Worm (Caenorhabditis elegans): ENCODE measurements around the gene exc-14.
"Not testable (repeated sequence)": the region's sequence is repeated elsewhere in the genome, so short reads cannot be mapped to it uniquely, and the experiment has no call there.

The exc-14 gene

ce11 chrV:5049333-5049942, 3.4 kb upstream of the exc-14 start, which contains the start of the genes pqn-51 and K11D12.14 (continued):
- peak; percentile 94 for TF ChIP-seq nhr-21 (tag; optimal IDR thresholded peaks at IDR 0.05)
- TF ChIP-seq crh-2 (tag; optimal IDR thresholded peaks at IDR 0.05) = peak; percentile 95
- TF ChIP-seq peb-1 (tag; optimal IDR thresholded peaks at IDR 0.05) = no peak
- TF ChIP-seq snpc-4 (tag; optimal IDR thresholded peaks at IDR 0.05) = peak; percentile 81
- peak; percentile 97 for TF ChIP-seq nhr-129 (tag; optimal IDR thresholded peaks at IDR 0.05)
- peak; percentile 1 for TF ChIP-seq R02D3.7 (tag; optimal IDR thresholded peaks at IDR 0.05)
- peak; percentile 48 for TF ChIP-seq ceh-16 (tag; optimal IDR thresholded peaks at IDR 0.05)
- TF ChIP-seq Y55F3AM.14 (GFP tag; optimal IDR thresholded peaks at IDR 0.05) = peak; percentile 98

- peak; percentile 33 for TF ChIP-seq sma-9 (GFP tag; optimal IDR thresholded peaks at IDR 0.05)
- TF ChIP-seq sma-9 (tag; optimal IDR thresholded peaks at IDR 0.05) = not testable (repeated sequence)
Observed at ce11 chrV:5047230-5047629, 1.2 kb upstream of the exc-14 start.

ce11 chrV:5046558-5046957, 555 bp upstream of the exc-14 start:
- no peak for TF ChIP-seq aly-2 (tag; optimal IDR thresholded peaks at IDR 0.05)
- TF ChIP-seq ztf-1 (GFP tag; conservative IDR thresholded peaks at IDR 0.05) = no peak
- no peak for TF ChIP-seq sma-9 (GFP tag; optimal IDR thresholded peaks at IDR 0.05)
- TF ChIP-seq sma-9 (tag; optimal IDR thresholded peaks at IDR 0.05) = no peak
- TF ChIP-seq Y55F3AM.14 (GFP tag; optimal IDR thresholded peaks at IDR 0.05) = no peak
- TF ChIP-seq unc-39 (tag; optimal IDR thresholded peaks at IDR 0.05) = no peak
- no peak for TF ChIP-seq peb-1 (tag; optimal IDR thresholded peaks at IDR 0.05)
- no peak for TF ChIP-seq unc-62 (GFP tag; optimal IDR thresholded peaks at IDR 0.05)
- no peak for TF ChIP-seq nhr-21 (tag; optimal IDR thresholded peaks at IDR 0.05)
- TF ChIP-seq mdl-1 (tag; optimal IDR thresholded peaks at IDR 0.05) = no peak
- no peak for TF ChIP-seq nhr-25 (tag; optimal IDR thresholded peaks at IDR 0.05)
- no peak for TF ChIP-seq F13H6.1 (tag; optimal IDR thresholded peaks at IDR 0.05)
- no peak for TF ChIP-seq nhr-12 (tag; optimal IDR thresholded peaks at IDR 0.05)
- TF ChIP-seq ztf-4 (tag; optimal IDR thresholded peaks at IDR 0.05) = no peak
- no peak for TF ChIP-seq lin-13 (GFP tag; optimal IDR thresholded peaks at IDR 0.05)
- TF ChIP-seq dmd-4 (tag; optimal IDR thresholded peaks at IDR 0.05) = no peak
- no peak for TF ChIP-seq R02D3.7 (tag; optimal IDR thresholded peaks at IDR 0.05)
- TF ChIP-seq blmp-1 (tag; optimal IDR thresholded peaks at IDR 0.05; ENCODE audit: insufficient read depth) = no peak
- TF ChIP-seq mab-5 (tag; optimal IDR thresholded peaks at IDR 0.05) = no peak
- TF ChIP-seq snpc-4 (tag; optimal IDR thresholded peaks at IDR 0.05) = no peak
- TF ChIP-seq fos-1 (tag; optimal IDR thresholded peaks at IDR 0.05) = no peak

ce11 chrV:5040925-5041324, 5.1 kb downstream of the exc-14 start, which contains the start of gene K11D12.8:
K11D12.8 (minus strand) TSS chrV:5041001.
- TF ChIP-seq unc-39 (tag; optimal IDR thresholded peaks at IDR 0.05) (no peak), C34F6.9 (tag; optimal IDR thresholded peaks at IDR 0.05) (no peak), ceh-82 (tag; optimal IDR thresholded peaks at IDR 0.05) (no peak), gmeb-1 (tag; optimal IDR thresholded peaks at IDR 0.05) (no peak), ceh-16 (tag; optimal IDR thresholded peaks at IDR 0.05) (no peak)

- TF ChIP-seq nhr-12 (tag; optimal IDR thresholded peaks at IDR 0.05) (no peak), alr-1 (tag; optimal IDR thresholded peaks at IDR 0.05) (no peak), nhr-10 (tag; optimal IDR thresholded peaks at IDR 0.05) (no peak), sem-4 (tag; optimal IDR thresholded peaks at IDR 0.05) (no peak), unc-39 (tag; optimal IDR thresholded peaks at IDR 0.05) (no peak), mbf-1 (tag; optimal IDR thresholded peaks at IDR 0.05) (no peak), nhr-129 (tag; optimal IDR thresholded peaks at IDR 0.05) (no peak), nhr-23 (tag; optimal IDR thresholded peaks at IDR 0.05) (no peak), ztf-11 (tag; optimal IDR thresholded peaks at IDR 0.05) (no peak), lsy-2 (tag; optimal IDR thresholded peaks at IDR 0.05) (no peak), lin-11 (tag; optimal IDR thresholded peaks at IDR 0.05) (no peak), lin-39 (tag; optimal IDR thresholded peaks at IDR 0.05) (no peak), ztf-1 (GFP tag; conservative IDR thresholded peaks at IDR 0.05) (no peak), nhr-11 (tag; optimal IDR thresholded peaks at IDR 0.05) (no peak), nhr-25 (tag; optimal IDR thresholded peaks at IDR 0.05) (no peak), peb-1 (tag; optimal IDR thresholded peaks at IDR 0.05) (no peak), nhr-21 (tag; optimal IDR thresholded peaks at IDR 0.05) (no peak), unc-62 (GFP tag; optimal IDR thresholded peaks at IDR 0.05) (no peak), dmd-4 (tag; optimal IDR thresholded peaks at IDR 0.05) (no peak), ama-1 (optimal IDR thresholded peaks at IDR 0.05) (no peak)
Observed at ce11 chrV:5039559-5039958, 6.4 kb downstream of the exc-14 start, which contains the start of gene K11D12.11. K11D12.11 (minus strand) TSS chrV:5039600.

Data from whole organism, L2 larva.